Fruit fly (Drosophila melanogaster): ENCODE measurements around the gene SNF4Agamma.

The SNF4Agamma gene

dm6 chr3R:21184373-21185132, 44.0 kb downstream of the SNF4Agamma start (continued):
- peak; percentile 85 for TF ChIP-seq CG4854 (GFP tag; optimal IDR thresholded peaks at IDR 0.05)
- 0 out of 2 replicates have a peak, but pooled peaks have one; percentile 21 for TF ChIP-seq CG17612 (GFP tag; IDR thresholded peaks at IDR 0.05)
- peak; percentile 60; the same call in 1 of the 2 replicates for TF ChIP-seq CG42726 (GFP tag; IDR thresholded peaks at IDR 0.05; ENCODE audit: partially characterized antibody)
- peak; percentile 74 for TF ChIP-seq Sox102F (GFP tag; optimal IDR thresholded peaks at IDR 0.05)
- TF ChIP-seq Mad (GFP tag; optimal IDR thresholded peaks at IDR 0.05) = peak; percentile 88
- peak; percentile 80 for TF ChIP-seq B-H2 (GFP tag; optimal IDR thresholded peaks at IDR 0.05)
- TF ChIP-seq CG12659 (GFP tag; optimal IDR thresholded peaks at IDR 0.05) = peak; percentile 79
- TF ChIP-seq bowl (GFP tag; IDR thresholded peaks at IDR 0.05) = no peak
- TF ChIP-seq emc (GFP tag; optimal IDR thresholded peaks at IDR 0.05) = peak; percentile 71
- TF ChIP-seq Opbp (GFP tag; IDR thresholded peaks at IDR 0.05; ENCODE audit: partially characterized antibody) = peak; percentile 59; the same call in 1 of the 3 replicates
- TF ChIP-seq CG17829 (tag; optimal IDR thresholded peaks at IDR 0.05) = peak; percentile 65
- TF ChIP-seq CG10321 (GFP tag; IDR thresholded peaks at IDR 0.05) = peak; percentile 28; the same call in 1 of the 2 replicates
- TF ChIP-seq twi (tag; optimal IDR thresholded peaks at IDR 0.05) = peak; percentile 26
- TF ChIP-seq jing (GFP tag; optimal IDR thresholded peaks at IDR 0.05) = peak; percentile 61
- peak; percentile 99 for TF ChIP-seq CG31365 (tag; optimal IDR thresholded peaks at IDR 0.05)
- peak; percentile 89 for TF ChIP-seq ci (GFP tag; IDR thresholded peaks at IDR 0.05)
- peak; percentile 64 for TF ChIP-seq CG10543 (GFP tag; optimal IDR thresholded peaks at IDR 0.05)
- TF ChIP-seq Atf3 (GFP tag; optimal IDR thresholded peaks at IDR 0.05) = peak; percentile 68
- no peak for TF ChIP-seq yki (optimal IDR thresholded peaks at IDR 0.05)
- peak; percentile 80 for TF ChIP-seq CoRest (tag; optimal IDR thresholded peaks at IDR 0.05)
- peak; percentile 67 for TF ChIP-seq CG6254 (GFP tag; optimal IDR thresholded peaks at IDR 0.05)
- TF ChIP-seq CG17912 (GFP tag; optimal IDR thresholded peaks at IDR 0.05) = peak; percentile 81
- 0 out of 2 replicates have a peak, but pooled peaks have one; percentile 14 for TF ChIP-seq al (GFP tag; IDR thresholded peaks at IDR 0.05)
- peak; percentile 88 for TF ChIP-seq NfI (GFP tag; optimal IDR thresholded peaks at IDR 0.05)
- peak; percentile 72 for TF ChIP-seq CG12744 (GFP tag; optimal IDR thresholded peaks at IDR 0.05)
- peak; percentile 63 for TF ChIP-seq CG17802 (tag; optimal IDR thresholded peaks at IDR 0.05)
- TF ChIP-seq Hsf (GFP tag; optimal IDR thresholded peaks at IDR 0.05) = peak; percentile 80
- TF ChIP-seq inv (GFP tag; IDR thresholded peaks at IDR 0.05; ENCODE audit: partially characterized antibody) = no peak; the same call in 1 of the 2 replicates
- TF ChIP-seq trem (tag; optimal IDR thresholded peaks at IDR 0.05) = peak; percentile 50
- peak; percentile 36 for TF ChIP-seq ash1 (GFP tag; optimal IDR thresholded peaks at IDR 0.05)
- TF ChIP-seq kni (GFP tag; optimal IDR thresholded peaks at IDR 0.05) = peak; percentile 28
- TF ChIP-seq hkb (optimal IDR thresholded peaks at IDR 0.05) = no peak
- peak; percentile 31; the same call in 1 of the 2 replicates for TF ChIP-seq hkb (GFP tag; IDR thresholded peaks at IDR 0.05)
- no peak for TF ChIP-seq CG14860 (GFP tag; IDR thresholded peaks at IDR 0.05; ENCODE audit: partially characterized antibody)
- peak; percentile 79 for TF ChIP-seq sqz (GFP tag; optimal IDR thresholded peaks at IDR 0.05)
- TF ChIP-seq CG18011 (GFP tag; optimal IDR thresholded peaks at IDR 0.05) = peak; percentile 53
- TF ChIP-seq PHDP (tag; optimal IDR thresholded peaks at IDR 0.05) = peak; percentile 76
- TF ChIP-seq abd-A (tag; optimal IDR thresholded peaks at IDR 0.05) = no peak
- TF ChIP-seq D (optimal IDR thresholded peaks at IDR 0.05) = no peak
- peak; percentile 58 for TF ChIP-seq D (GFP tag; optimal IDR thresholded peaks at IDR 0.05)
- no peak for TF ChIP-seq Trl (optimal IDR thresholded peaks at IDR 0.05)
- TF ChIP-seq Trl (GFP tag; optimal IDR thresholded peaks at IDR 0.05) = peak; percentile 74
- TF ChIP-seq zen (tag; optimal IDR thresholded peaks at IDR 0.05) = peak; percentile 82
- TF ChIP-seq Optix (GFP tag; IDR thresholded peaks at IDR 0.05) = peak; percentile 79
- peak; percentile 66; the same call in 1 of the 2 replicates for TF ChIP-seq CG7372 (GFP tag; IDR thresholded peaks at IDR 0.05)
- peak; percentile 80 for TF ChIP-seq CG8089 (GFP tag; optimal IDR thresholded peaks at IDR 0.05)
- peak; percentile 24; the same call in 1 of the 2 replicates for TF ChIP-seq amos (GFP tag; IDR thresholded peaks at IDR 0.05; ENCODE audit: partially characterized antibody)
- TF ChIP-seq Dbx (GFP tag; IDR thresholded peaks at IDR 0.05) = peak; percentile 84
- no peak for TF ChIP-seq dimm (GFP tag; IDR thresholded peaks at IDR 0.05)
